Worm (Caenorhabditis elegans): ENCODE results near the gene C50F4.4.

The C50F4.4 gene

ce11 chrV:9521697-9522096 is 14.9 kb upstream of the C50F4.4 start:
- no peak for TF ChIP-seq nhr-237 (tag; optimal IDR thresholded peaks at IDR 0.05)
- no peak for TF ChIP-seq skn-1 (tag; optimal IDR thresholded peaks at IDR 0.05)

DNA sequence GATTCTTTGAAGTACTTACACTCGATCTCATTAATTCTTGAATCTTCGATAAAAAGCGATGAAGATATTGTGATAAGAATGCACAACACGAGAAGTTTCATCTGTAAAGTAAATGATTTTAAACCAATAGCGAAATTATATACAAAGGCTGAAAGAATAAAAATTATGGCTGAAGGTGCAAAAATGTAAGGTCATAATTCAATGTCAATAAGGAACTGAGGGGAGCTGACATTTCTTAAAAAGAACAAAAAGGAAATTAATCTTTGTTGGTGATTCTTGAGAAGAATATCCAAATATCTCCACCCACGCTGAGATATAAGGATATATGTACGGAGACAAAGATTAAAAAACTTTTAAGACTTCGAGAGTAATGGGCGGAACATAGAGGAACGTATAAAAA is 12.5 kb upstream of the C50F4.4 start, which contains the start of gene C50F4.9:
Gene C50F4.9, minus strand, starts transcription at position 101 of the 400 bp plus-strand sequence.
- TF ChIP-seq fkh-10 (GFP tag; optimal IDR thresholded peaks at IDR 0.05) (no peak), nhr-77 (tag; optimal IDR thresholded peaks at IDR 0.05) (no peak), ZK546.5 (tag; optimal IDR thresholded peaks at IDR 0.05) (no peak), unc-39 (tag; optimal IDR thresholded peaks at IDR 0.05) (no peak), mml-1 (tag; optimal IDR thresholded peaks at IDR 0.05) (no peak), skn-1 (tag; optimal IDR thresholded peaks at IDR 0.05) (no peak), aly-2 (tag; optimal IDR thresholded peaks at IDR 0.05) (no peak), sea-2 (GFP tag; optimal IDR thresholded peaks at IDR 0.05) (no peak), ztf-4 (tag; optimal IDR thresholded peaks at IDR 0.05) (no peak), daf-12 (tag; optimal IDR thresholded peaks at IDR 0.05) (no peak), lin-39 (tag; optimal IDR thresholded peaks at IDR 0.05) (no peak), ceh-9 (tag; optimal IDR thresholded peaks at IDR 0.05) (no peak), egl-27 (tag; optimal IDR thresholded peaks at IDR 0.05) (no peak), nfya-1 (tag; optimal IDR thresholded peaks at IDR 0.05; ENCODE audit: insufficient read depth) (no peak), nhr-43 (tag; optimal IDR thresholded peaks at IDR 0.05; ENCODE audit: poor library complexity, severe bottlenecking) (no peak), nhr-67 (tag; optimal IDR thresholded peaks at IDR 0.05) (no peak)

DNA sequence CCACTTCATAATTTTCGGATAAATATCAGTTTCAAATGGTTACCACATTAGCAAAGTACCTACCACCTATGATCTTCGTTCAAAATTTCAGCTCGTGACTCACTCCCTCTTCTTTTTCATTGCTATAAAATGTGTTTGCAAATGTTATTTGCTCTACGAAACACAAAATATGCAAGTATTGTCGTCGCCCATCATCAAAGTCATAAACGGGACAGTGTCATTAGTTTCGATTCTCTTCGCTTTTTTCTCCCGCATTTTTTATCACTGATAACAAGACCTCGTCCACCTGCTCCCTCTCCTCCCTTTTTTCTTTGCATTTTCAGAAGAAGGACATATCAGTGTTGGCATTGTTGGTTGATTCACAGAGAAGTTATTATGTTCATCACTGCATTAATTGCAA is 10.1 kb upstream of the C50F4.4 start, which contains the start of gene C50F4.1:
Gene C50F4.1, plus strand, starts transcription at position 324 of the 400 bp plus-strand sequence.
- TF ChIP-seq elt-2 (tag; optimal IDR thresholded peaks at IDR 0.05): peak; percentile 79
- peak; percentile 80 for TF ChIP-seq pqm-1 (tag; optimal IDR thresholded peaks at IDR 0.05)
- TF ChIP-seq nhr-67 (tag; optimal IDR thresholded peaks at IDR 0.05): no peak

ce11 chrV:9527337-9527736 is 9.2 kb upstream of the C50F4.4 start:
- TF ChIP-seq pqm-1 (tag; optimal IDR thresholded peaks at IDR 0.05) (peak; percentile 59), elt-2 (tag; optimal IDR thresholded peaks at IDR 0.05) (peak; percentile 56), R02D3.7 (tag; optimal IDR thresholded peaks at IDR 0.05) (no peak)

- TF ChIP-seq ztf-4 (tag; optimal IDR thresholded peaks at IDR 0.05) (no peak), daf-12 (tag; optimal IDR thresholded peaks at IDR 0.05) (no peak), pha-4 (tag; optimal IDR thresholded peaks at IDR 0.05) (no peak), ceh-16 (tag; optimal IDR thresholded peaks at IDR 0.05) (no peak), nhr-76 (tag; optimal IDR thresholded peaks at IDR 0.05) (no peak), nhr-12 (tag; optimal IDR thresholded peaks at IDR 0.05) (no peak), nhr-43 (tag; optimal IDR thresholded peaks at IDR 0.05; ENCODE audit: poor library complexity, severe bottlenecking) (no peak)
These were observed 8.6 kb upstream of the C50F4.4 start for ce11 chrV:9527984-9528383.

ce11 chrV:9531477-9531876 is 5.1 kb upstream of the C50F4.4 start, which contains the start of the genes C50F4.10 and pfk-1.2:
TSS of gene C50F4.10 (minus strand) at chrV:9531577.
TSS of gene pfk-1.2 (plus strand) at chrV:9531801.
- no peak for TF ChIP-seq nhr-11 (tag; optimal IDR thresholded peaks at IDR 0.05)
- no peak for TF ChIP-seq nhr-43 (tag; optimal IDR thresholded peaks at IDR 0.05; ENCODE audit: poor library complexity, severe bottlenecking)
- TF ChIP-seq snpc-4 (tag; optimal IDR thresholded peaks at IDR 0.05): no peak
- TF ChIP-seq pqm-1 (tag; optimal IDR thresholded peaks at IDR 0.05): no peak
- TF ChIP-seq ceh-82 (tag; optimal IDR thresholded peaks at IDR 0.05): no peak
- no peak for TF ChIP-seq lin-39 (tag; optimal IDR thresholded peaks at IDR 0.05)
- no peak for TF ChIP-seq egl-27 (tag; optimal IDR thresholded peaks at IDR 0.05)
- TF ChIP-seq elt-1 (tag; optimal IDR thresholded peaks at IDR 0.05): no peak
- TF ChIP-seq mml-1 (tag; optimal IDR thresholded peaks at IDR 0.05): no peak
- TF ChIP-seq eor-1 (tag; optimal IDR thresholded peaks at IDR 0.05): no peak
- no peak for TF ChIP-seq fos-1 (tag; optimal IDR thresholded peaks at IDR 0.05)
- TF ChIP-seq pha-4 (tag; optimal IDR thresholded peaks at IDR 0.05): no peak
- no peak for TF ChIP-seq nfya-1 (tag; optimal IDR thresholded peaks at IDR 0.05; ENCODE audit: insufficient read depth)
- TF ChIP-seq unc-62 (GFP tag; optimal IDR thresholded peaks at IDR 0.05): no peak
- TF ChIP-seq mdl-1 (tag; optimal IDR thresholded peaks at IDR 0.05): no peak
